Worm (Caenorhabditis elegans): Measurements from ENCODE around the gene twk-7.

Gene twk-7

DNA sequence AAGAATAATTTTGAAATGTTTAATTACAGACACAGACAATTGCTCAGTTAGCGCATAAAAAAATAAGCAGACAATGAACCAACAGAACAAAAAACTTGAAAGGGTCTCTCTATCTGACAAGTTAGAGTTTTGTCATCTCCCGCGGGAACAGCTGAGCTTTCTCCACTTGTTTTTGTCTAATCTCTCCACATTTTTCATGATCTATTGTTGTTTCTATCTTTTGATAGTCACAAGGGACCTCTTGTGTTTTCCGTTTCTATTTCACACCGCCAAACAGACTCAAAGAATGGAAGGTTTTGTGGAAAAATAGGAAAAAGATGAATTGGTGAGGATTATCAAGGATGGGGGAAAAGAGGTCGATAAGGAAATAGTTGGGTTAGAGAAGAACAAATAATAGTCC lies 6.7 kb downstream of the twk-7 start (continued):
- TF ChIP-seq dmd-6 (GFP tag; IDR thresholded peaks at IDR 0.05): no peak
- no peak for TF ChIP-seq F37D6.2 (tag; optimal IDR thresholded peaks at IDR 0.05)
- no peak for TF ChIP-seq snpc-4 (tag; optimal IDR thresholded peaks at IDR 0.05)
- TF ChIP-seq ama-1 (optimal IDR thresholded peaks at IDR 0.05): no peak

DNA sequence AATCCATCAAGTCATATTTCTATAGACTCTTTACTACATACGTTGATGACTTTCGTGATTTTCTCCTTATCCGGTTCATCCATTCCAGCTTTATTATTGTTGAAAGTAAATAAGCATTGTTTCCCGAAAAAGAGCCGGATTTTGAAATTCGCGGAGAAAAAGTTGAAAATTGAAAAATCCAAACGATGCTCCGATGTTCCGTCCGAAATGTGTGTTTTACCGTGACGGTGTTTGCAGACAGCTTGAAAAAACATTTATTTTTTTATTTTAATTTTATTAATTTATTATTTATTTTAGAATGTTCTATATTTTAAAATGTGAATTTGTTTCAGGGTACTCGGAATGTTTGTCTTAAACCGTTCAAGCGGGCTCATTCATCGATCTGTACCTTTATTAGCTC lies 12.7 kb downstream of the twk-7 start, which contains the start of gene dnj-10:
TSS of gene dnj-10 (plus strand) at position 333 of the 400 bp plus-strand sequence.
- TF ChIP-seq saeg-2 (GFP tag; IDR thresholded peaks at IDR 0.05) (no peak), T20F7.1 (GFP tag; optimal IDR thresholded peaks at IDR 0.05) (peak; percentile 95), hlh-30 (tag; optimal IDR thresholded peaks at IDR 0.05; ENCODE audit: insufficient read depth) (peak; percentile 18), F44E2.7 (GFP tag; IDR thresholded peaks at IDR 0.05) (no peak), unc-62 (GFP tag; optimal IDR thresholded peaks at IDR 0.05 in 1 of 2) (no peak), unc-62 (tag; optimal IDR thresholded peaks at IDR 0.05) (no peak), hlh-11 (tag; optimal IDR thresholded peaks at IDR 0.05) (no peak), lin-1 (GFP tag; IDR thresholded peaks at IDR 0.05) (no peak), hmg-1.1 (GFP tag; IDR thresholded peaks at IDR 0.05) (0 out of 2 replicates have a peak, but pooled peaks have one; percentile 8), pha-4 (GFP tag; IDR thresholded peaks at IDR 0.05) (no peak), pha-4 (tag; optimal IDR thresholded peaks at IDR 0.05) (peak; percentile 61), ceh-62 (tag; optimal IDR thresholded peaks at IDR 0.05) (no peak), nhr-11 (tag; optimal IDR thresholded peaks at IDR 0.05) (no peak), Y48G9A.11 (GFP tag; IDR thresholded peaks at IDR 0.05) (no peak), daf-8 (GFP tag; IDR thresholded peaks at IDR 0.05) (no peak), rbr-2 (tag; optimal IDR thresholded peaks at IDR 0.05) (peak; percentile 8), attf-4 (tag; optimal IDR thresholded peaks at IDR 0.05) (no peak), ztf-7 (tag; optimal IDR thresholded peaks at IDR 0.05) (no peak), nhr-76 (tag; optimal IDR thresholded peaks at IDR 0.05) (no peak), nhr-102 (tag; optimal IDR thresholded peaks at IDR 0.05) (no peak), fkh-10 (GFP tag; optimal IDR thresholded peaks at IDR 0.05) (no peak), ctbp-1 (GFP tag; IDR thresholded peaks at IDR 0.05) (0 out of 2 replicates have a peak, but pooled peaks have one; percentile 27), mes-2 (tag; optimal IDR thresholded peaks at IDR 0.05; ENCODE audit: poor library complexity, severe bottlenecking) (peak; percentile 69), lin-38 (GFP tag; IDR thresholded peaks at IDR 0.05) (peak; percentile 70), dpl-1 (GFP tag; optimal IDR thresholded peaks at IDR 0.05) (peak; percentile 92), lsy-2 (tag; optimal IDR thresholded peaks at IDR 0.05) (peak in 1 of 2 experiments; percentile 84), nhr-28 (tag; optimal IDR thresholded peaks at IDR 0.05) (peak; percentile 25), ceh-82 (tag; optimal IDR thresholded peaks at IDR 0.05) (no peak), T26A8.4 (GFP tag; IDR thresholded peaks at IDR 0.05) (no peak), ceh-28 (tag; optimal IDR thresholded peaks at IDR 0.05) (no peak), tra-1 (GFP tag; IDR thresholded peaks at IDR 0.05) (no peak), php-3 (GFP tag; IDR thresholded peaks at IDR 0.05) (no peak), skn-1 (tag; optimal IDR thresholded peaks at IDR 0.05) (no peak)

DNA sequence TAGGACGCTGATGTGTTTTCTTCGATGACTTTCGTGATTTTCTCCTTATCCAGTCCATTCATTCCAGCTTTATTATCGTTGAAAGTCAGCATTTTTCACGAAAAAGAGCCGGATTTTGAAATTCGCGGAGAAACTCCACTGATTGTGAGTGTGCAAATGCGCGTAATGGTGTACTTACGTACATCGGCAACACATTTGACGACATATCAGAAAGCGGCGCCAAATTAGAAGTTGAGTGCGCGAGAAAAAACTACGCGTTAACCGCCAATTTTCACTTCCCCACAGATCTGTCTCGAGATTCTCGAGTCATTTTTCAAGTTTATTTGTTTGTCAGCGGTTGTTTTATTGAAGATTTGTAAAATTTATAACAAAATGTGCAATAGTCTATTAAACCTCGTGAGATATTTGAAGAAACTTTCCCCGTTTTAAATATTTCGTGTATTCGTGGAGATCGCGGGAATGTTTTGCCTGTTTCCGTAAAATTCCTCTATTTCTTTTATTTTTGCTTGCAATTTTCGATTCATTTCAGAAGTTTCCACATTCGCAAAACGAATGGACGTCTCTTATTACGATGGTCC lies 15.0 kb downstream of the twk-7 start, which contains the start of the genes polk-1 and gpr-1:
TSS of gene polk-1 (minus strand) at position 186 of the 578 bp plus-strand sequence.
TSS of gene gpr-1 (plus strand) at position 528 of the 578 bp plus-strand sequence.
- TF ChIP-seq lin-39 (tag; optimal IDR thresholded peaks at IDR 0.05): no peak
- TF ChIP-seq T26A8.4 (GFP tag; IDR thresholded peaks at IDR 0.05): no peak
- TF ChIP-seq dpl-1 (GFP tag; optimal IDR thresholded peaks at IDR 0.05): peak; percentile 72
- TF ChIP-seq ceh-32 (tag; optimal IDR thresholded peaks at IDR 0.05; ENCODE audit: poor library complexity): no peak
- peak; percentile 3 for TF ChIP-seq lin-13 (GFP tag; optimal IDR thresholded peaks at IDR 0.05)
- no peak for TF ChIP-seq nhr-76 (tag; optimal IDR thresholded peaks at IDR 0.05)
- no peak for TF ChIP-seq daf-16 (GFP tag; optimal IDR thresholded peaks at IDR 0.05)
- no peak for TF ChIP-seq daf-16 (tag; optimal IDR thresholded peaks at IDR 0.05)
- no peak for TF ChIP-seq set-16 (GFP tag; IDR thresholded peaks at IDR 0.05)
- peak; percentile 54 for TF ChIP-seq lin-38 (GFP tag; IDR thresholded peaks at IDR 0.05)
